Fruit fly (Drosophila melanogaster) whole organism, embryonic: Measurements from ENCODE around the gene Inx5.
A peak's percentile ranks its signal among the peaks of the same experiment; 100 is the strongest.

ENCODE experiments used
- Atf6 ChIP-seq: fragments of 200-800 bp; sonication (Bioruptor generic); IDR thresholded peaks from 2 replicates; pipeline ENCODE4 v1.3.6; 2022; ENCODE audit warnings: missing biosample characterization, missing genetic modification characterization
- CG10654 ChIP-seq: fragments of 200-800 bp; sonication (Bioruptor generic); optimal IDR thresholded peaks from 2 replicates; lab custom pipeline; 2016; ENCODE audit warnings: missing biosample characterization, missing genetic modification characterization
- CG11456 ChIP-seq: fragments of 200-800 bp; sonication (Bioruptor generic); IDR thresholded peaks from 3 replicates; pipeline ENCODE4 v1.3.6; 2022; ENCODE audit warnings: missing biosample characterization, missing genetic modification characterization
- CG12219 ChIP-seq: fragments of 200-800 bp; sonication (Bioruptor generic); optimal IDR thresholded peaks from 3 replicates; lab custom pipeline; 2018; ENCODE audit warnings: missing biosample characterization, mild to moderate bottlenecking, missing genetic modification characterization
- CG13424 ChIP-seq: fragments of 200-800 bp; sonication (Bioruptor generic); optimal IDR thresholded peaks from 2 replicates; lab custom pipeline; 2019; ENCODE audit warnings: missing biosample characterization, mild to moderate bottlenecking, missing genetic modification characterization, moderate library complexity
- CG1529 ChIP-seq: fragments of 200-800 bp; sonication (Bioruptor generic); optimal IDR thresholded peaks from 3 replicates; lab custom pipeline; 2018; ENCODE audit warnings: missing biosample characterization, missing genetic modification characterization
- CG16815 ChIP-seq: fragments of 200-800 bp; sonication (Bioruptor generic); optimal IDR thresholded peaks from 3 replicates; lab custom pipeline; 2017; ENCODE audit warnings: missing biosample characterization, mild to moderate bottlenecking, missing genetic modification characterization
- CG17361 ChIP-seq: fragments of 200-800 bp; sonication (Bioruptor generic); IDR thresholded peaks from 3 replicates; pipeline ENCODE4 v1.3.6; 2022; ENCODE audit warnings: missing biosample characterization, missing genetic modification characterization
- CG18262 ChIP-seq: fragments of 200-800 bp; optimal IDR thresholded peaks from 3 replicates; lab custom pipeline; 2019; ENCODE audit warnings: missing biosample characterization, mild to moderate bottlenecking, missing genetic modification characterization, moderate library complexity
- CG1832 ChIP-seq: fragments of 200-800 bp; sonication (Bioruptor generic); optimal IDR thresholded peaks from 2 replicates; lab custom pipeline; 2017; ENCODE audit warnings: missing biosample characterization, mild to moderate bottlenecking, missing genetic modification characterization, inconsistent platforms
- CG2120 ChIP-seq: fragments of 200-800 bp; sonication (Bioruptor generic); optimal IDR thresholded peaks from 3 replicates; lab custom pipeline; 2016; ENCODE audit warnings: missing biosample characterization, missing genetic modification characterization
- CG31441 ChIP-seq: fragments of 200-800 bp; sonication (Bioruptor generic); IDR thresholded peaks from 2 replicates; pipeline ENCODE4 v1.3.6; 2022; ENCODE audit warnings: missing biosample characterization, missing genetic modification characterization
- CG32772 ChIP-seq: fragments of 200-800 bp; sonication (Bioruptor generic); IDR thresholded peaks from 2 replicates; pipeline ENCODE4 v1.3.6; 2022; ENCODE audit warnings: missing biosample characterization, missing genetic modification characterization
- CG34422 ChIP-seq: fragments of 200-800 bp; sonication (Bioruptor generic); IDR thresholded peaks from 3 replicates; pipeline ENCODE4 v1.3.6; 2022; ENCODE audit warnings: missing biosample characterization, missing genetic modification characterization
- CG6175 ChIP-seq: fragments of 200-800 bp; sonication (Bioruptor generic); IDR thresholded peaks from 3 replicates; pipeline ENCODE4 v1.3.6; 2022; ENCODE audit warnings: missing biosample characterization, missing genetic modification characterization
- CG6813 ChIP-seq: fragments of 200-800 bp; sonication (Bioruptor generic); optimal IDR thresholded peaks from 2 replicates; lab custom pipeline; 2017; ENCODE audit warnings: missing biosample characterization, missing genetic modification characterization, mild to moderate bottlenecking, moderate library complexity, missing genetic modification reagents
- CG7556 ChIP-seq: fragments of 200-800 bp; sonication (Bioruptor generic); optimal IDR thresholded peaks from 2 replicates; lab custom pipeline; 2017; ENCODE audit warnings: missing biosample characterization, mild to moderate bottlenecking, missing genetic modification characterization
- CG8944 ChIP-seq: fragments of 200-800 bp; sonication (Bioruptor generic); optimal IDR thresholded peaks from 3 replicates; lab custom pipeline; 2016; ENCODE audit warnings: missing biosample characterization, missing genetic modification characterization
- CoRest ChIP-seq: fragments of 200-800 bp; sonication (Bioruptor generic); optimal IDR thresholded peaks from 3 replicates; lab custom pipeline; 2018; ENCODE audit warnings: missing biosample characterization, mild to moderate bottlenecking, missing genetic modification characterization, moderate library complexity
- D ChIP-seq, 2 experiments: fragments of 200-800 bp in 1 of 2; fragments of >200 bp in 1 of 2; sonication (Bioruptor generic) in 1 of 2; optimal IDR thresholded peaks; 2 replicates in 1 of 2; 3 replicates in 1 of 2; lab custom pipeline; 2017; ENCODE audit warnings: mild to moderate bottlenecking in 1 of 2, missing biosample characterization in 1 of 2, missing genetic modification characterization in 1 of 2, missing genetic modification reagents in 1 of 2
- Dad ChIP-seq: fragments of 200-800 bp; sonication (Bioruptor generic); optimal IDR thresholded peaks from 3 replicates; lab custom pipeline; 2016; ENCODE audit warnings: missing biosample characterization, missing genetic modification characterization
- Doc2 ChIP-seq: fragments of 200-800 bp; sonication (Bioruptor generic); IDR thresholded peaks from 2 replicates; pipeline ENCODE4 v1.3.6; 2022; ENCODE audit warnings: missing biosample characterization, missing genetic modification characterization
- Gsc ChIP-seq: fragments of 200-800 bp; sonication (Bioruptor generic); IDR thresholded peaks from 2 replicates; pipeline ENCODE4 v1.3.6; 2022; ENCODE audit warnings: missing biosample characterization, missing genetic modification characterization
- H2.0 ChIP-seq: fragments of 200-800 bp; sonication (Bioruptor generic); IDR thresholded peaks from 2 replicates; pipeline ENCODE4 v1.3.6; 2022; ENCODE audit warnings: missing biosample characterization, missing genetic modification characterization
- MESR4 ChIP-seq: fragments of 200-800 bp; sonication (Bioruptor generic); optimal IDR thresholded peaks from 2 replicates; lab custom pipeline; 2018; ENCODE audit warnings: missing biosample characterization, mild to moderate bottlenecking, missing genetic modification characterization, moderate library complexity
- Med ChIP-seq: fragments of 200-800 bp; sonication (Bioruptor generic); peaks from one replicate; lab custom pipeline; 2016; ENCODE audit warnings: missing biosample characterization, missing genetic modification characterization, mild to moderate bottlenecking, inconsistent platforms, moderate library complexity
- Stat92E ChIP-seq, 3 experiments: fragments of >200 bp in 2 of 3; fragments of 200-800 bp in 1 of 3; sonication (Bioruptor generic) in 1 of 3; optimal IDR thresholded peaks; 2 replicates each; lab custom pipeline; 2017 to 2019; ENCODE audit warnings: missing biosample characterization in 3 of 3, missing genetic modification characterization in 3 of 3, mild to moderate bottlenecking in 1 of 3, moderate library complexity in 1 of 3
- Vsx1 ChIP-seq: fragments of 200-800 bp; sonication (Bioruptor generic); optimal IDR thresholded peaks from 2 replicates; lab custom pipeline; 2017; ENCODE audit warnings: missing biosample characterization, mild to moderate bottlenecking, missing genetic modification characterization, missing genetic modification reagents
- Xbp1 ChIP-seq: fragments of 200-800 bp; sonication (Bioruptor generic); optimal IDR thresholded peaks from 3 replicates; lab custom pipeline; 2016; ENCODE audit warnings: missing biosample characterization, mild to moderate bottlenecking, missing genetic modification characterization
- dimm ChIP-seq: fragments of 200-800 bp; sonication (Bioruptor generic); IDR thresholded peaks from 2 replicates; pipeline ENCODE4 v1.3.6; 2022; ENCODE audit warnings: missing biosample characterization, missing genetic modification characterization
- emc ChIP-seq: fragments of 200-800 bp; sonication (Bioruptor generic); optimal IDR thresholded peaks from 2 replicates; lab custom pipeline; 2016; ENCODE audit warnings: missing biosample characterization, missing genetic modification characterization
- fru ChIP-seq: fragments of >200 bp; optimal IDR thresholded peaks from 2 replicates; lab custom pipeline; 2017
- hb ChIP-seq: fragments of 200-800 bp; sonication (Bioruptor generic); IDR thresholded peaks from 3 replicates; pipeline ENCODE4 v1.3.6; 2022; ENCODE audit warnings: missing biosample characterization, missing genetic modification characterization; ENCODE audit not compliant: partially characterized antibody
- hkb ChIP-seq, 2 experiments: fragments of 200-800 bp in 1 of 2; fragments of >200 bp in 1 of 2; sonication (Bioruptor generic) in 1 of 2; IDR thresholded peaks in 1 of 2; optimal IDR thresholded peaks in 1 of 2; 2 replicates each; pipeline versions ENCODE4 v1.3.6 to Lab custom; 2017 to 2022; ENCODE audit warnings: missing biosample characterization in 1 of 2, missing genetic modification characterization in 1 of 2
- jigr1 ChIP-seq: fragments of 200-800 bp; sonication (Bioruptor generic); IDR thresholded peaks from 3 replicates; pipeline ENCODE4 v1.3.6; 2022; ENCODE audit warnings: missing biosample characterization, missing genetic modification characterization
- kay ChIP-seq: fragments of 200-800 bp; sonication (Bioruptor generic); optimal IDR thresholded peaks from 2 replicates; lab custom pipeline; 2016; ENCODE audit warnings: missing biosample characterization, missing genetic modification characterization
- lbe ChIP-seq: fragments of 200-800 bp; sonication (Bioruptor generic); optimal IDR thresholded peaks from 2 replicates; lab custom pipeline; 2016; ENCODE audit warnings: missing biosample characterization, mild to moderate bottlenecking, missing genetic modification characterization
- lilli ChIP-seq: fragments of 200-800 bp; sonication (Bioruptor generic); optimal IDR thresholded peaks from 3 replicates; lab custom pipeline; 2016; ENCODE audit warnings: missing biosample characterization, missing genetic modification characterization
- mirr ChIP-seq: fragments of 200-800 bp; sonication (Bioruptor generic); optimal IDR thresholded peaks from 3 replicates; lab custom pipeline; 2018; ENCODE audit warnings: missing biosample characterization, mild to moderate bottlenecking, missing genetic modification characterization
- p53 ChIP-seq: fragments of 200-800 bp; sonication (Bioruptor generic); optimal IDR thresholded peaks from 2 replicates; lab custom pipeline; 2016; ENCODE audit warnings: missing biosample characterization, missing genetic modification characterization
- prd ChIP-seq, 3 experiments: fragments of >200 bp in 2 of 3; fragments of 200-800 bp in 1 of 3; sonication (Bioruptor generic) in 1 of 3; optimal IDR thresholded peaks in 2 of 3; IDR thresholded peaks in 1 of 3; 2 replicates in 2 of 3; 3 replicates in 1 of 3; pipeline versions ENCODE4 v1.3.6 to Lab custom; 2017 to 2022; ENCODE audit warnings: missing biosample characterization in 1 of 3, missing genetic modification characterization in 1 of 3
- ranshi ChIP-seq: fragments of 200-800 bp; sonication (Bioruptor generic); IDR thresholded peaks from 2 replicates; pipeline ENCODE4 v1.3.6; 2022; ENCODE audit warnings: missing biosample characterization, missing genetic modification characterization
- ro ChIP-seq: fragments of 200-800 bp; sonication (Bioruptor generic); IDR thresholded peaks from 2 replicates; pipeline ENCODE4 v1.3.6; 2022; ENCODE audit warnings: missing biosample characterization, missing genetic modification characterization
- row ChIP-seq: fragments of 200-800 bp; sonication (Bioruptor generic); IDR thresholded peaks from 3 replicates; pipeline ENCODE4 v1.3.6; 2022; ENCODE audit warnings: missing biosample characterization, missing genetic modification characterization
- sens ChIP-seq: fragments of 200-800 bp; sonication (Bioruptor generic); peaks from one replicate; lab custom pipeline; 2016; ENCODE audit warnings: missing biosample characterization, missing genetic modification characterization
- sens-2 ChIP-seq: fragments of 200-800 bp; sonication (Bioruptor generic); IDR thresholded peaks from 2 replicates; pipeline ENCODE4 v1.3.6; 2022; ENCODE audit warnings: missing biosample characterization, missing genetic modification characterization
- so ChIP-seq: fragments of 200-800 bp; sonication (Bioruptor generic); IDR thresholded peaks from 3 replicates; pipeline ENCODE4 v1.3.6; 2022; ENCODE audit warnings: missing biosample characterization, missing genetic modification characterization
- sr ChIP-seq: fragments of 200-800 bp; sonication (Bioruptor generic); IDR thresholded peaks from 3 replicates; pipeline ENCODE4 v1.3.6; 2022; ENCODE audit warnings: missing biosample characterization, missing genetic modification characterization
- vfl ChIP-seq: fragments of 200-800 bp; sonication (Bioruptor generic); optimal IDR thresholded peaks from 2 replicates; lab custom pipeline; 2016; ENCODE audit warnings: missing biosample characterization, missing genetic modification characterization
- vnd ChIP-seq: fragments of 200-800 bp; sonication (Bioruptor generic); IDR thresholded peaks from 3 replicates; pipeline ENCODE4 v1.3.6; 2022; ENCODE audit warnings: missing biosample characterization, missing genetic modification characterization; ENCODE audit not compliant: partially characterized antibody
- zen ChIP-seq: fragments of 200-800 bp; sonication (Bioruptor generic); optimal IDR thresholded peaks from 3 replicates; lab custom pipeline; 2018; ENCODE audit warnings: missing biosample characterization, mild to moderate bottlenecking, missing genetic modification characterization, moderate library complexity

Inx5 gene

dm6 chrX:19193336-19193735 lies 22.7 kb upstream of the Inx5 start, which contains the start of the genes CG7914 and CG14194 (continued):
- TF ChIP-seq CG12219 (GFP tag; lab: Kevin White, UChicago), result no peak
- TF ChIP-seq CG32772 (GFP tag; lab: Robert Waterston, UW), result no peak
- TF ChIP-seq prd (optimal IDR thresholded peaks at IDR 0.05; lab: Kevin White, UChicago), result no peak
- TF ChIP-seq prd (GFP tag; IDR thresholded peaks at IDR 0.05; lab: Robert Waterston, UW), result no peak
- TF ChIP-seq sens, result peak; percentile 54
- no peak for TF ChIP-seq mirr
- no peak for TF ChIP-seq CG6175 (GFP tag; lab: Robert Waterston, UW)
- TF ChIP-seq CG34422 (GFP tag; lab: Robert Waterston, UW), result peak; percentile 16; the same call in 1 of the 3 replicates
- peak; percentile 80 for TF ChIP-seq vnd (GFP tag; lab: Robert Waterston, UW)
- TF ChIP-seq CG1832 (GFP tag; lab: Kevin White, UChicago), result no peak
- TF ChIP-seq Doc2, result no peak
- no peak for TF ChIP-seq p53 (GFP tag; lab: Kevin White, UChicago)
- no peak for TF ChIP-seq Dad (GFP tag; lab: Kevin White, UChicago)
- no peak for TF ChIP-seq vfl (GFP tag; lab: Kevin White, UChicago)
- TF ChIP-seq Xbp1, result no peak
- no peak for TF ChIP-seq lbe
- no peak for TF ChIP-seq dimm
- no peak for TF ChIP-seq jigr1 (GFP tag; lab: Robert Waterston, UW)
- peak; percentile 62 for TF ChIP-seq row
- TF ChIP-seq lilli (GFP tag; lab: Kevin White, UChicago), result no peak
- TF ChIP-seq CG13424, result no peak
- TF ChIP-seq CG17361 (GFP tag; lab: Robert Waterston, UW), result no peak
- TF ChIP-seq CG8944 (GFP tag; lab: Kevin White, UChicago), result no peak
- no peak for TF ChIP-seq CG18262
- no peak for TF ChIP-seq Vsx1 (GFP tag; lab: Kevin White, UChicago)
- no peak for TF ChIP-seq CG2120 (GFP tag; lab: Kevin White, UChicago)
- TF ChIP-seq emc (GFP tag; lab: Kevin White, UChicago), result no peak
- TF ChIP-seq MESR4, result peak; percentile 74
- no peak for TF ChIP-seq sr (GFP tag; lab: Robert Waterston, UW)
- no peak for TF ChIP-seq hkb (optimal IDR thresholded peaks at IDR 0.05; lab: Kevin White, UChicago)
- TF ChIP-seq hkb (GFP tag; IDR thresholded peaks at IDR 0.05; lab: Robert Waterston, UW), result no peak
- TF ChIP-seq CG1529 (GFP tag; lab: Kevin White, UChicago), result no peak
- TF ChIP-seq CoRest (tag; lab: Kevin White, UChicago), result peak; percentile 14
- no peak for TF ChIP-seq CG6813 (GFP tag; lab: Kevin White, UChicago)
- TF ChIP-seq so (GFP tag; lab: Robert Waterston, UW), result no peak
- TF ChIP-seq zen (tag; lab: Kevin White, UChicago), result no peak
- no peak for TF ChIP-seq Stat92E (GFP tag; optimal IDR thresholded peaks at IDR 0.05; lab: Kevin White, UChicago)
- no peak for TF ChIP-seq sens-2
- no peak for TF ChIP-seq CG7556 (GFP tag; lab: Kevin White, UChicago)
- peak; percentile 86 for TF ChIP-seq hb (GFP tag; lab: Robert Waterston, UW)
- TF ChIP-seq Med (GFP tag; lab: Kevin White, UChicago), result peak; percentile 50
- TF ChIP-seq D (optimal IDR thresholded peaks at IDR 0.05; lab: Kevin White, UChicago), result no peak
- TF ChIP-seq D (GFP tag; optimal IDR thresholded peaks at IDR 0.05; lab: Kevin White, UChicago), result no peak
- no peak for TF ChIP-seq CG10654 (GFP tag; lab: Kevin White, UChicago)
- no peak for TF ChIP-seq fru (lab: Kevin White, UChicago)
- no peak for TF ChIP-seq ro (GFP tag; lab: Robert Waterston, UW)
- no peak for TF ChIP-seq H2.0 (GFP tag; lab: Robert Waterston, UW)
- no peak for TF ChIP-seq Gsc (GFP tag; lab: Robert Waterston, UW)
- no peak for TF ChIP-seq kay (GFP tag; lab: Kevin White, UChicago)
- no peak for TF ChIP-seq CG16815 (GFP tag; lab: Kevin White, UChicago)
- no peak for TF ChIP-seq Atf6 (GFP tag; lab: Robert Waterston, UW)
- no peak for TF ChIP-seq ranshi (GFP tag; lab: Robert Waterston, UW)
- TF ChIP-seq CG31441 (GFP tag; lab: Robert Waterston, UW), result no peak
- TF ChIP-seq CG11456 (GFP tag; lab: Robert Waterston, UW), result no peak
